Worm (Caenorhabditis elegans) whole organism, young adult: ENCODE data around the gene C25D7.9.

ENCODE experiments used
- madf-3 ChIP-seq: fragments of 200-800 bp; sonication (Bioruptor generic); IDR thresholded peaks from 2 replicates; pipeline ENCODE4 v1.3.6; 2022; ENCODE audit warnings: missing genetic modification reagents, missing genetic modification characterization, missing compliant biosample characterization
- repo-1 ChIP-seq: sonication (generic microtip); optimal IDR thresholded peaks from 2 replicates; lab custom pipeline; 2017; ENCODE audit warnings: mild to moderate bottlenecking, missing genetic modification characterization, missing compliant biosample characterization
- snpc-1.1 ChIP-seq: sonication (generic microtip); optimal IDR thresholded peaks from 2 replicates; lab custom pipeline; 2017; ENCODE audit warnings: missing genetic modification characterization, mild to moderate bottlenecking, missing compliant biosample characterization, antibody characterized with exemption, moderate library complexity, missing genotype, missing genetic modification reagents; ENCODE audit not compliant: insufficient read depth

- TF ChIP-seq madf-3 (GFP tag; lab: Robert Waterston, UW) (no peak), snpc-1.1 (tag; lab: Kevin White, UChicago) (peak; percentile 97), repo-1 (tag; lab: Kevin White, UChicago) (no peak)
Measured at ce11 chrV:15028896-15029519, 35.9 kb upstream of the C25D7.9 start, which contains the start of gene F14H8.8.
